Fruit fly (Drosophila melanogaster) Kc167 (cell line): ENCODE results near the gene CG13053.

Experiments used
- Myc ChIP-seq: fragments of >200 bp; optimal IDR thresholded peaks from 2 replicates; lab custom pipeline; 2017; ENCODE audit warnings: missing external identifiers
- insv ChIP-seq: fragments of >200 bp; optimal IDR thresholded peaks from 3 replicates; lab custom pipeline; 2018; ENCODE audit warnings: missing external identifiers
- psq ChIP-seq: fragments of >200 bp; optimal IDR thresholded peaks from 2 replicates; lab custom pipeline; 2017; ENCODE audit warnings: missing external identifiers

DNA sequence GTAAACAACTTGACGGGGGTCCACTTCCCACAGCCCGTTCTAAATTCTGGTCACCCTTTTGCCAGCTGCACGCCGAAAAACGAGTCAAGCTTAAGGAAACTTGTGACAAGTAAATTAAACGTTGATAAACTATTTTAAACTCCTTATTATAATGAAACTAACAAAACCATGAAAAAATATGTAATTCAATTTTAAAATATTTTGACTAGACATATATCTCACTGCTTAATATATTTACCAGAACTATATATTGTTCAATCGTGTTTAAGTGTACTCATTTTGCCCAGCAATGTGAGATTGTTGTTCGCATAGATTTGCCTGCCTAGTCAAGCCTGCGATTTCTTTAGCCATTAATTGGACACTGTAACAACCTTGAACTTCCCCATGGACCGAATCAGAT, at the start of gene CG13053:
- no peak for TF ChIP-seq psq (lab: Kevin White, UChicago)
- TF ChIP-seq insv (lab: Kevin White, UChicago), result no peak
- TF ChIP-seq Myc (lab: Kevin White, UChicago), result no peak
